Fruit fly (Drosophila melanogaster) Kc167 (cell line): ENCODE data around the gene Chro.

Experiments
- Sin3A ChIP-seq: fragments of >200 bp; optimal IDR thresholded peaks from 2 replicates; lab custom pipeline; 2018; ENCODE audit warnings: missing external identifiers
- h ChIP-seq: fragments of >200 bp; optimal IDR thresholded peaks from 3 replicates; lab custom pipeline; 2018; ENCODE audit warnings: missing external identifiers

DNA sequence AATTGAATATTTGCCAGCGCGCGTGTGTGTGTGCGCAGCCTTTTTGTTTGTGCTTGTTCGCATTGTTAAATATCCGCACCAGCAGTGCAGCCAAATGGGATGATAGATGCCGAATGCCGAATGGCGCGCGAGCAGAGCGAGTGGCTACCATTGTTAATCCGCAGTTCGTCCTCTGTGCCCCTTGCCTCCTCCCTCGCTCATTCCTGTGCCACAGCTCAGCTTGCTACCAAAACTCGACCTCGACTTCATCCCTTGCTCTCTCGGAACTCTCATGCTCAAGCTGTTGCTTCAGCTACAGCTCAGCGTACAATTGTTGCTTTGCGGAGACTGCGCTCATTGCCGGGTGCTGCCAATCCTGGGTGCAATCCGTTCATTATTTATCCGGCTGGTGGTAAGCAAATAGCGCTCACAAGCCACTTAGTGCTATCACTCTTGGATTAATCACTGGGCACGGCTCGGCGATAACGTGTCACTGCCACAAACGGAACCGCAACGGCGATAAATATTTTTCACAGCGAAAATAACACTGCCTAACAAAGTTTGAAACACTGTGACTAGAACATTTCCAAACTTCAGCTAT is 30.6 kb upstream of the Chro start:
- TF ChIP-seq h (lab: Kevin White, UChicago), result no peak
- no peak for TF ChIP-seq Sin3A (lab: Kevin White, UChicago)
